Fruit fly (Drosophila melanogaster) whole organism, embryonic: ENCODE measurements around the gene Neu2.

Source experiments
- Abd-B ChIP-seq: fragments of 200-800 bp; sonication (Bioruptor generic); optimal IDR thresholded peaks from 2 replicates; lab custom pipeline; 2018; ENCODE audit warnings: missing biosample characterization, mild to moderate bottlenecking, missing genetic modification characterization, moderate library complexity
- BEAF-32 ChIP-seq: fragments of 200-800 bp; sonication (Bioruptor generic); optimal IDR thresholded peaks from 3 replicates; lab custom pipeline; 2017; ENCODE audit warnings: missing biosample characterization, missing genetic modification characterization, mild to moderate bottlenecking, moderate library complexity, missing genetic modification reagents
- Bgb ChIP-seq: fragments of 200-800 bp; sonication (Bioruptor generic); IDR thresholded peaks from 2 replicates; pipeline ENCODE4 v1.3.6; 2022; ENCODE audit warnings: missing biosample characterization, missing genetic modification characterization; ENCODE audit not compliant: partially characterized antibody
- BtbVII ChIP-seq: fragments of 200-800 bp; sonication (Bioruptor generic); optimal IDR thresholded peaks from 3 replicates; lab custom pipeline; 2017; ENCODE audit warnings: missing biosample characterization, mild to moderate bottlenecking, missing genetic modification characterization
- CG10209 ChIP-seq: fragments of 200-800 bp; sonication (Bioruptor generic); optimal IDR thresholded peaks from 3 replicates; lab custom pipeline; 2017; ENCODE audit warnings: missing biosample characterization, mild to moderate bottlenecking, missing genetic modification characterization, missing genetic modification reagents
- CG10462 ChIP-seq: fragments of 200-800 bp; sonication (Bioruptor generic); optimal IDR thresholded peaks from 2 replicates; lab custom pipeline; 2016; ENCODE audit warnings: missing biosample characterization, missing genetic modification characterization
- CG10959 ChIP-seq: fragments of 200-800 bp; sonication (Bioruptor generic); IDR thresholded peaks from 2 replicates; pipeline ENCODE4 v1.3.6; 2022; ENCODE audit warnings: missing biosample characterization, missing genetic modification characterization
- CG11093 ChIP-seq: fragments of 200-800 bp; sonication (Bioruptor generic); IDR thresholded peaks from 3 replicates; pipeline ENCODE4 v1.3.6; 2022; ENCODE audit warnings: missing biosample characterization, missing genetic modification characterization
- CG11247 ChIP-seq: fragments of 200-800 bp; sonication (Bioruptor generic); IDR thresholded peaks from 2 replicates; pipeline ENCODE4 v1.3.6; 2022; ENCODE audit warnings: missing biosample characterization, missing genetic modification characterization
- CG11504 ChIP-seq: fragments of 200-800 bp; sonication (Bioruptor generic); optimal IDR thresholded peaks from 3 replicates; lab custom pipeline; 2019; ENCODE audit warnings: missing biosample characterization, mild to moderate bottlenecking, missing genetic modification characterization, moderate library complexity
- CG11696 ChIP-seq: fragments of 200-800 bp; sonication (Bioruptor generic); IDR thresholded peaks from 2 replicates; pipeline ENCODE4 v1.3.6; 2022; ENCODE audit warnings: missing biosample characterization, missing genetic modification characterization
- CG12236 ChIP-seq: fragments of 200-800 bp; sonication (Bioruptor generic); optimal IDR thresholded peaks from 2 replicates; lab custom pipeline; 2016; ENCODE audit warnings: missing biosample characterization, missing genetic modification characterization
- CG12942 ChIP-seq: fragments of 200-800 bp; sonication (Bioruptor generic); optimal IDR thresholded peaks from 3 replicates; lab custom pipeline; 2016; ENCODE audit warnings: missing biosample characterization, missing genetic modification characterization
- CG15073 ChIP-seq: fragments of 200-800 bp; sonication (Bioruptor generic); optimal IDR thresholded peaks from 2 replicates; lab custom pipeline; 2016; ENCODE audit warnings: missing biosample characterization, missing genetic modification characterization
- CG1603 ChIP-seq: fragments of 200-800 bp; sonication (Bioruptor generic); optimal IDR thresholded peaks from 2 replicates; lab custom pipeline; 2019; ENCODE audit warnings: missing biosample characterization, mild to moderate bottlenecking, missing genetic modification characterization, moderate library complexity
- CG16779 ChIP-seq: fragments of 200-800 bp; sonication (Bioruptor generic); IDR thresholded peaks from 2 replicates; pipeline ENCODE4 v1.3.6; 2022; ENCODE audit warnings: missing biosample characterization, missing genetic modification characterization
- CG16863 ChIP-seq: fragments of 200-800 bp; sonication (Bioruptor generic); optimal IDR thresholded peaks from 3 replicates; lab custom pipeline; 2016; ENCODE audit warnings: missing biosample characterization, missing genetic modification characterization
- CG2712 ChIP-seq: fragments of 200-800 bp; optimal IDR thresholded peaks from 3 replicates; lab custom pipeline; 2019; ENCODE audit warnings: missing biosample characterization, mild to moderate bottlenecking, missing genetic modification characterization, moderate library complexity
- CG30403 ChIP-seq: fragments of 200-800 bp; sonication (Bioruptor generic); optimal IDR thresholded peaks from 3 replicates; lab custom pipeline; 2016; ENCODE audit warnings: missing biosample characterization, missing genetic modification characterization
- CG32767 ChIP-seq: fragments of 200-800 bp; sonication (Bioruptor generic); IDR thresholded peaks from 2 replicates; pipeline ENCODE4 v1.3.6; 2022; ENCODE audit warnings: missing biosample characterization, missing genetic modification characterization
- CG4328 ChIP-seq: fragments of 200-800 bp; sonication (Bioruptor generic); optimal IDR thresholded peaks from 3 replicates; lab custom pipeline; 2017; ENCODE audit warnings: missing biosample characterization, missing genetic modification reagents, missing genetic modification characterization
- CG4424 ChIP-seq: fragments of 200-800 bp; sonication (Bioruptor generic); optimal IDR thresholded peaks from 3 replicates; lab custom pipeline; 2016; ENCODE audit warnings: missing biosample characterization, missing genetic modification characterization
- CG4820 ChIP-seq: fragments of 200-800 bp; sonication (Bioruptor generic); optimal IDR thresholded peaks from 3 replicates; lab custom pipeline; 2016; ENCODE audit warnings: missing biosample characterization, missing genetic modification characterization
- CG6791 ChIP-seq: fragments of 200-800 bp; sonication (Bioruptor generic); IDR thresholded peaks from 3 replicates; pipeline ENCODE4 v1.3.6; 2022; ENCODE audit warnings: missing biosample characterization, missing genetic modification characterization; ENCODE audit not compliant: partially characterized antibody
- CG7271 ChIP-seq: fragments of 200-800 bp; sonication (Bioruptor generic); optimal IDR thresholded peaks from 2 replicates; lab custom pipeline; 2018; ENCODE audit warnings: missing biosample characterization, mild to moderate bottlenecking, missing genetic modification characterization, moderate library complexity
- CG9215 ChIP-seq: fragments of 200-800 bp; sonication (Bioruptor generic); IDR thresholded peaks from 2 replicates; pipeline ENCODE4 v1.3.6; 2022; ENCODE audit warnings: missing biosample characterization, missing genetic modification characterization
- CrebB ChIP-seq: fragments of 200-800 bp; sonication (Bioruptor generic); optimal IDR thresholded peaks from 3 replicates; lab custom pipeline; 2018; ENCODE audit warnings: missing biosample characterization, mild to moderate bottlenecking, missing genetic modification characterization
- Dip2 ChIP-seq: fragments of 200-800 bp; sonication (Bioruptor generic); IDR thresholded peaks from 2 replicates; pipeline ENCODE4 v1.3.6; 2022; ENCODE audit warnings: missing biosample characterization, missing genetic modification characterization
- Fer3 ChIP-seq: fragments of 200-800 bp; sonication (Bioruptor generic); optimal IDR thresholded peaks from 2 replicates; lab custom pipeline; 2018; ENCODE audit warnings: missing biosample characterization, mild to moderate bottlenecking, missing genetic modification characterization, moderate library complexity
- HHEX ChIP-seq: fragments of 200-800 bp; sonication (Bioruptor generic); optimal IDR thresholded peaks from 3 replicates; lab custom pipeline; 2017; ENCODE audit warnings: missing biosample characterization, mild to moderate bottlenecking, missing genetic modification characterization, missing genetic modification reagents
- Hmr ChIP-seq: fragments of 200-800 bp; sonication (Bioruptor generic); optimal IDR thresholded peaks from 3 replicates; lab custom pipeline; 2017; ENCODE audit warnings: mild to moderate bottlenecking, missing biosample characterization, missing genetic modification reagents, missing genetic modification characterization
- MBD-R2 ChIP-seq: fragments of 200-800 bp; sonication (Bioruptor generic); IDR thresholded peaks from 2 replicates; pipeline ENCODE4 v1.3.6; 2022; ENCODE audit warnings: missing biosample characterization, missing genetic modification characterization
- Max ChIP-seq: fragments of 200-800 bp; sonication (Bioruptor generic); optimal IDR thresholded peaks from 2 replicates; lab custom pipeline; 2016; ENCODE audit warnings: missing biosample characterization, mild to moderate bottlenecking, missing genetic modification characterization
- Neu2 ChIP-seq: fragments of 200-800 bp; sonication (Bioruptor generic); optimal IDR thresholded peaks from 3 replicates; lab custom pipeline; 2016; ENCODE audit warnings: missing biosample characterization, missing genetic modification characterization, borderline replicate concordance
- Ravus ChIP-seq: fragments of 200-800 bp; sonication (Bioruptor generic); IDR thresholded peaks from 2 replicates; pipeline ENCODE4 v1.3.6; 2022; ENCODE audit warnings: missing biosample characterization, missing genetic modification characterization
- Xrp1 ChIP-seq: fragments of 200-800 bp; sonication (Bioruptor generic); IDR thresholded peaks from 2 replicates; pipeline ENCODE4 v1.3.6; 2022; ENCODE audit warnings: missing biosample characterization, missing genetic modification characterization
- ab ChIP-seq: fragments of 200-800 bp; sonication (Bioruptor generic); optimal IDR thresholded peaks from 2 replicates; lab custom pipeline; 2016; ENCODE audit warnings: missing biosample characterization, missing genetic modification characterization
- bcd ChIP-seq: fragments of 200-800 bp; sonication (Bioruptor generic); optimal IDR thresholded peaks from 2 replicates; lab custom pipeline; 2017; ENCODE audit warnings: missing biosample characterization, mild to moderate bottlenecking, missing genetic modification characterization
- bowl ChIP-seq: fragments of 200-800 bp; sonication (Bioruptor generic); IDR thresholded peaks from 2 replicates; pipeline ENCODE4 v1.3.6; 2022; ENCODE audit warnings: missing biosample characterization, missing genetic modification characterization
- dati ChIP-seq: fragments of 200-800 bp; sonication (Bioruptor generic); IDR thresholded peaks from 2 replicates; pipeline ENCODE4 v1.3.6; 2022; ENCODE audit warnings: missing biosample characterization, missing genetic modification characterization
- knrl ChIP-seq: fragments of 200-800 bp; sonication (Bioruptor generic); IDR thresholded peaks from 3 replicates; pipeline ENCODE4 v1.3.6; 2022; ENCODE audit warnings: missing biosample characterization, missing genetic modification characterization; ENCODE audit not compliant: partially characterized antibody
- mld ChIP-seq: fragments of 200-800 bp; sonication (Bioruptor generic); IDR thresholded peaks from 3 replicates; pipeline ENCODE4 v1.3.6; 2022; ENCODE audit warnings: missing biosample characterization, missing genetic modification characterization; ENCODE audit not compliant: partially characterized antibody
- otp ChIP-seq: fragments of 200-800 bp; sonication (Bioruptor generic); IDR thresholded peaks from 3 replicates; pipeline ENCODE4, ENCODE4 v1.3.6; 2022; ENCODE audit warnings: missing biosample characterization, missing genetic modification characterization
- psq ChIP-seq: fragments of 200-800 bp; sonication (Bioruptor generic); optimal IDR thresholded peaks from 2 replicates; lab custom pipeline; 2017; ENCODE audit warnings: missing biosample characterization, missing genetic modification characterization
- pum ChIP-seq: fragments of 200-800 bp; sonication (Bioruptor generic); optimal IDR thresholded peaks from 2 replicates; lab custom pipeline; 2016; ENCODE audit warnings: missing biosample characterization, missing genetic modification characterization
- sisA ChIP-seq: fragments of 200-800 bp; sonication (Bioruptor generic); IDR thresholded peaks from 2 replicates; pipeline ENCODE4 v1.3.6; 2022; ENCODE audit warnings: missing biosample characterization, missing genetic modification characterization
- stwl ChIP-seq: fragments of 200-800 bp; sonication (Bioruptor generic); optimal IDR thresholded peaks from 3 replicates; lab custom pipeline; 2018; ENCODE audit warnings: missing biosample characterization, mild to moderate bottlenecking, missing genetic modification characterization, moderate library complexity
- usp ChIP-seq: fragments of >200 bp; optimal IDR thresholded peaks from 2 replicates; lab custom pipeline; 2017; ENCODE audit warnings: missing biosample characterization, missing genetic modification characterization

The Neu2 gene

DNA sequence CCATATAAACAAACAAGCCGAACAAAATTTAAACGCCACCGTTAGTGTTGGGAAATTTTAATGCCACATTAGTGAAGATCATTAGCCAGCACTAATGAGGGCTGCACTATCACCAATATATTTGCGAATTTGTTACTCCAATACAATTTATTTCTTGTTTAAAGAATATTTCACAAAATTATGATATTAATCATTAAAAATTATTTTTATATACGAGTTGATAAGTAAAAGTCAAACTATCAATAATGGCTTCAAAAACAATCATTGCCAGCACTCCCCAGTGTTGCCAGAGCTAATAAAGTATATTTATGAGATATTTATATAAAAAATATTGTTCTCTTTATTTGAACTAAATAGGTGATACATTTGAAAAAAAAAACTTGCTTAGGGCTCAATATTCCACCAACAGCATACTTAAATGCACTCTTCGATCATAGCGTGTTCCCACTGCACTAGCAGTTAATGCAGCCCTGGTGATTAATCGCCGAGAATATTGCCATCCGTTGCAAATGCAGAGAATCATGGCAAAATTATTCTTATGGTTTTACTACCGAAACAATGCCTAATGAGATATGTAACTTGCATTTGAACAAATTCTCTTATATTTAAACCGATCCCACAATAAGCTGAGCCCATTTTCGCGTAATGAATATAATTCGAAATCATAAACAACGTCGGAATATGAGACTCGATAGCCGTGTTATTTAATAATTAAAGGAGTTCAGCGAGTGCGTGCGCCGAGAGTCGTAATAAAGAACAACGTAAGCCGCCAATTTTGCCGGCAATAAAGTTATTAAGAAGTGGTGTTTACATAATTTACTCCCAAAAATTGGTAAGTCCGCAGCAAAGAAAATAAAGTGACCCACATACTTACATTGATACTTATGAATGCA lies 25.7 kb upstream of the Neu2 start, which contains the start of the genes SAK and Cdk12 (continued):
- TF ChIP-seq pum (GFP tag; lab: Kevin White, UChicago) (peak; percentile 60), CG10462 (peak; percentile 66), HHEX (GFP tag; lab: Kevin White, UChicago) (peak; percentile 85), CG32767 (peak; percentile 53), CG16779 (0 out of 2 replicates have a peak, but pooled peaks have one; percentile 30), Hmr (GFP tag; lab: Kevin White, UChicago) (peak; percentile 88), CG12942 (GFP tag; lab: Kevin White, UChicago) (peak; percentile 76), CG30403 (GFP tag; lab: Kevin White, UChicago) (peak; percentile 92), CG4328 (peak; percentile 87), Xrp1 (GFP tag; lab: Robert Waterston, UW) (peak; percentile 77), bowl (0 out of 2 replicates have a peak, but pooled peaks have one; percentile 30), CG11247 (GFP tag; lab: Robert Waterston, UW) (peak; percentile 77), mld (GFP tag; lab: Robert Waterston, UW) (no peak), knrl (peak; percentile 64), CG1603 (tag; lab: Kevin White, UChicago) (peak; percentile 33), Ravus (peak; percentile 47), BEAF-32 (GFP tag; lab: Kevin White, UChicago) (peak; percentile 63), CG11504 (tag; lab: Kevin White, UChicago) (peak; percentile 88), bcd (GFP tag; lab: Kevin White, UChicago) (peak; percentile 91), usp (GFP tag; lab: Kevin White, UChicago) (no peak), ab (GFP tag; lab: Kevin White, UChicago) (peak; percentile 74), dati (GFP tag; lab: Robert Waterston, UW) (peak; percentile 45; the same call in 1 of the 2 replicates), CG4424 (GFP tag; lab: Kevin White, UChicago) (peak; percentile 85), CrebB (tag; lab: Kevin White, UChicago) (peak; percentile 38), Neu2 (GFP tag; lab: Kevin White, UChicago) (no peak), CG12236 (GFP tag; lab: Kevin White, UChicago) (no peak), CG10209 (GFP tag; lab: Kevin White, UChicago) (peak; percentile 87), CG2712 (tag; lab: Kevin White, UChicago) (peak; percentile 89), CG16863 (GFP tag; lab: Kevin White, UChicago) (peak; percentile 54), CG15073 (GFP tag; lab: Kevin White, UChicago) (peak; percentile 59), sisA (GFP tag; lab: Robert Waterston, UW) (peak; percentile 86), stwl (tag; lab: Kevin White, UChicago) (peak; percentile 93), CG7271 (peak; percentile 57), Abd-B (GFP tag; lab: Kevin White, UChicago) (peak; percentile 91), CG9215 (GFP tag; lab: Robert Waterston, UW) (peak; percentile 97), Bgb (GFP tag; lab: Robert Waterston, UW) (peak; percentile 36; the same call in 1 of the 2 replicates), BtbVII (GFP tag; lab: Kevin White, UChicago) (peak; percentile 82), otp (GFP tag; lab: Robert Waterston, UW) (peak; percentile 45; the same call in 1 of the 3 replicates), MBD-R2 (GFP tag; lab: Robert Waterston, UW) (peak; percentile 60), psq (GFP tag; lab: Kevin White, UChicago) (peak; percentile 63), CG11696 (GFP tag; lab: Robert Waterston, UW) (no peak; the same call in 1 of the 2 replicates), CG6791 (peak; percentile 39; the same call in 1 of the 3 replicates), Dip2 (GFP tag; lab: Robert Waterston, UW) (no peak; the same call in 1 of the 2 replicates), CG11093 (GFP tag; lab: Robert Waterston, UW) (peak; percentile 74; the same call in 2 of the 3 replicates), CG10959 (no peak; the same call in 1 of the 2 replicates), Max (GFP tag; lab: Kevin White, UChicago) (peak; percentile 82), Fer3 (peak; percentile 82), CG4820 (GFP tag; lab: Kevin White, UChicago) (peak; percentile 83)
